Worm (Caenorhabditis elegans) whole organism, young adult: ENCODE measurements around the gene Y51H4A.24.

Experiments
- B0336.3 ChIP-seq: fragments of 200-800 bp; sonication (Bioruptor generic); IDR thresholded peaks from 2 replicates; pipeline ENCODE4 v1.3.6; 2022; ENCODE audit warnings: missing genetic modification characterization, missing compliant biosample characterization
- D2030.7 ChIP-seq: fragments of 200-800 bp; sonication (Bioruptor generic); IDR thresholded peaks from 2 replicates; pipeline ENCODE4 v1.3.6; 2022; ENCODE audit warnings: missing genetic modification reagents, missing genetic modification characterization, missing compliant biosample characterization
- F33H1.4 ChIP-seq: fragments of 200-800 bp; sonication (Bioruptor generic); IDR thresholded peaks from 2 replicates; pipeline ENCODE4 v1.3.6; 2022; ENCODE audit warnings: missing genetic modification reagents, missing genetic modification characterization, missing compliant biosample characterization
- F37B4.10 ChIP-seq: fragments of 200-800 bp; sonication (Bioruptor generic); IDR thresholded peaks from 2 replicates; pipeline ENCODE4 v1.3.6; 2022; ENCODE audit warnings: missing genetic modification characterization, missing compliant biosample characterization
- K11D2.4 ChIP-seq: fragments of 200-800 bp; sonication (Bioruptor generic); IDR thresholded peaks from 2 replicates; pipeline ENCODE4 v1.3.6; 2022; ENCODE audit warnings: missing genetic modification reagents, missing genetic modification characterization, missing compliant biosample characterization
- Y53G8AR.9 ChIP-seq: fragments of 200-800 bp; sonication (Bioruptor generic); conservative IDR thresholded peaks from 2 replicates; pipeline ENCODE4 v1.3.6; 2022; ENCODE audit warnings: missing genetic modification reagents, missing genetic modification characterization, missing compliant biosample characterization
- Y56A3A.18 ChIP-seq: fragments of 200-800 bp; sonication (Bioruptor generic); IDR thresholded peaks from 2 replicates; pipeline ENCODE4 v1.3.6; 2022; ENCODE audit warnings: missing genetic modification reagents, missing genetic modification characterization, missing compliant biosample characterization
- Y67H2A.10 ChIP-seq: fragments of 200-800 bp; sonication (Bioruptor generic); conservative IDR thresholded peaks from 2 replicates; pipeline ENCODE4 v1.3.6; 2022; ENCODE audit warnings: missing genetic modification reagents, missing genetic modification characterization, missing compliant biosample characterization
- Y95B8A.8 ChIP-seq: fragments of 200-800 bp; sonication (Bioruptor generic); IDR thresholded peaks from 2 replicates; pipeline ENCODE4 v1.3.6; 2022; ENCODE audit warnings: missing genetic modification reagents, missing genetic modification characterization, missing compliant biosample characterization
- akir-1 ChIP-seq: fragments of 200-800 bp; sonication (Bioruptor generic); optimal IDR thresholded peaks from 2 replicates; lab custom pipeline; 2018; ENCODE audit warnings: mild to moderate bottlenecking, missing genetic modification characterization, moderate library complexity, missing compliant biosample characterization
- attf-3 ChIP-seq: fragments of 200-800 bp; sonication (Bioruptor generic); conservative IDR thresholded peaks from 2 replicates; pipeline ENCODE4 v1.3.6; 2022; ENCODE audit warnings: missing genetic modification reagents, missing genetic modification characterization, missing compliant biosample characterization
- ceh-40 ChIP-seq: fragments of 200-800 bp; sonication (Bioruptor generic); IDR thresholded peaks from 2 replicates; pipeline ENCODE4 v1.3.6; 2022; ENCODE audit warnings: missing genetic modification characterization, missing compliant biosample characterization
- ceh-79 ChIP-seq: sonication (generic microtip); optimal IDR thresholded peaks from 2 replicates; lab custom pipeline; 2017; ENCODE audit warnings: mild to moderate bottlenecking, missing genetic modification characterization, missing compliant biosample characterization
- die-1 ChIP-seq: sonication (generic microtip); optimal IDR thresholded peaks from 2 replicates; lab custom pipeline; 2016; ENCODE audit warnings: missing genotype, mild to moderate bottlenecking, missing genetic modification characterization, missing compliant biosample characterization
- dox-1 ChIP-seq: fragments of 200-800 bp; sonication (Bioruptor generic); IDR thresholded peaks from 2 replicates; pipeline ENCODE4 v1.3.6; 2022; ENCODE audit warnings: missing genetic modification reagents, missing genetic modification characterization, missing compliant biosample characterization
- dpff-1 ChIP-seq: sonication (generic microtip); optimal IDR thresholded peaks from 2 replicates; lab custom pipeline; 2017; ENCODE audit warnings: mild to moderate bottlenecking, missing genetic modification characterization, missing compliant biosample characterization
- dpl-1 ChIP-seq: fragments of 150-350 bp; optimal IDR thresholded peaks from 2 replicates; lab custom pipeline; 2014; ENCODE audit warnings: missing biosample characterization, missing genetic modification reagents, missing genetic modification characterization
- egl-18 ChIP-seq: fragments of 200-800 bp; sonication (Bioruptor generic); IDR thresholded peaks from 2 replicates; pipeline ENCODE4 v1.3.6; 2022; ENCODE audit warnings: missing genetic modification reagents, missing genetic modification characterization, missing compliant biosample characterization
- ekl-4 ChIP-seq: fragments of 200-800 bp; sonication (Bioruptor generic); IDR thresholded peaks from 2 replicates; pipeline ENCODE4 v1.3.6; 2022; ENCODE audit warnings: missing genetic modification reagents, missing genetic modification characterization, missing compliant biosample characterization
- him-1 ChIP-seq: sonication (generic microtip); optimal IDR thresholded peaks from 2 replicates; lab custom pipeline; 2016; ENCODE audit warnings: missing genotype, missing genetic modification reagents, missing genetic modification characterization, missing compliant biosample characterization
- hlh-12 ChIP-seq: sonication (generic microtip); optimal IDR thresholded peaks from 2 replicates; lab custom pipeline; 2016; ENCODE audit warnings: missing genetic modification characterization, missing compliant biosample characterization
- hlh-26 ChIP-seq: fragments of 200-800 bp; sonication (Bioruptor generic); conservative IDR thresholded peaks from 2 replicates; pipeline ENCODE4 v1.3.6; 2022; ENCODE audit warnings: missing genetic modification reagents, missing genetic modification characterization, missing compliant biosample characterization
- hrde-1 ChIP-seq: sonication (generic microtip); optimal IDR thresholded peaks from 2 replicates; lab custom pipeline; 2016; ENCODE audit warnings: missing genetic modification characterization, mild to moderate bottlenecking, missing compliant biosample characterization, moderate library complexity, missing genotype, missing genetic modification reagents, borderline replicate concordance
- hsf-1 ChIP-seq: fragments of 200-800 bp; sonication (Bioruptor generic); IDR thresholded peaks from 2 replicates; pipeline ENCODE4 v1.3.6; 2022; ENCODE audit warnings: missing genetic modification reagents, missing genetic modification characterization, missing compliant biosample characterization
- lag-1 ChIP-seq: fragments of 200-800 bp; sonication (Bioruptor generic); IDR thresholded peaks from 2 replicates; pipeline ENCODE4 v1.3.6; 2022; ENCODE audit warnings: missing genetic modification reagents, missing genetic modification characterization, missing compliant biosample characterization
- let-607 ChIP-seq, 2 experiments: fragments of 200-800 bp in 1 of 2; sonication (Bioruptor generic) in 1 of 2; sonication (generic microtip) in 1 of 2; optimal IDR thresholded peaks; 2 replicates each; lab custom pipeline; 2016 to 2018; ENCODE audit warnings: mild to moderate bottlenecking in 2 of 2, missing compliant biosample characterization in 2 of 2, missing genetic modification characterization in 2 of 2, moderate library complexity in 2 of 2, missing genotype in 1 of 2
- lin-35 ChIP-seq, 3 experiments: fragments of 150-350 bp in 2 of 3; sonication (generic microtip) in 1 of 3; optimal IDR thresholded peaks; 2 replicates each; lab custom pipeline; 2014 to 2018; ENCODE audit warnings: missing biosample characterization in 3 of 3, missing genetic modification characterization in 3 of 3, missing genetic modification reagents in 3 of 3
- lir-1 ChIP-seq: fragments of 200-800 bp; sonication (Bioruptor generic); conservative IDR thresholded peaks from 2 replicates; pipeline ENCODE4 v1.3.6; 2022; ENCODE audit warnings: missing genetic modification reagents, missing genetic modification characterization, missing compliant biosample characterization
- lsl-1 ChIP-seq: fragments of 200-800 bp; sonication (Bioruptor generic); optimal IDR thresholded peaks from 2 replicates; lab custom pipeline; 2018; ENCODE audit warnings: mild to moderate bottlenecking, missing genetic modification characterization, moderate library complexity, missing compliant biosample characterization
- madf-10 ChIP-seq: sonication (generic microtip); optimal IDR thresholded peaks from 2 replicates; lab custom pipeline; 2016; ENCODE audit warnings: mild to moderate bottlenecking, missing genetic modification characterization, missing compliant biosample characterization
- madf-8 ChIP-seq: fragments of 200-800 bp; sonication (Bioruptor generic); conservative IDR thresholded peaks from 2 replicates; pipeline ENCODE4 v1.3.6; 2022; ENCODE audit warnings: missing genetic modification reagents, missing genetic modification characterization, missing compliant biosample characterization
- mcd-1 ChIP-seq: fragments of 200-800 bp; sonication (Bioruptor generic); IDR thresholded peaks from 2 replicates; pipeline ENCODE4 v1.3.6; 2022; ENCODE audit warnings: missing genetic modification reagents, missing genetic modification characterization, missing compliant biosample characterization
- nfya-1 ChIP-seq: sonication (generic microtip); optimal IDR thresholded peaks from 2 replicates; lab custom pipeline; 2017; ENCODE audit warnings: antibody characterized with exemption, missing compliant biosample characterization, missing genetic modification characterization, borderline replicate concordance; ENCODE audit not compliant: insufficient read depth
- nfya-2 ChIP-seq: fragments of 200-800 bp; sonication (Bioruptor generic); IDR thresholded peaks from 2 replicates; pipeline ENCODE4 v1.3.6; 2022; ENCODE audit warnings: missing genetic modification reagents, missing genetic modification characterization, missing compliant biosample characterization
- nhr-80 ChIP-seq: sonication (generic microtip); optimal IDR thresholded peaks from 2 replicates; lab custom pipeline; 2016; ENCODE audit warnings: missing genetic modification characterization, missing compliant biosample characterization
- pbrm-1 ChIP-seq: fragments of 200-800 bp; sonication (Bioruptor generic); IDR thresholded peaks from 2 replicates; pipeline ENCODE4 v1.3.6; 2022; ENCODE audit warnings: missing genetic modification reagents, missing genetic modification characterization, missing compliant biosample characterization
- pha-4 ChIP-seq: fragments of 150-350 bp; sonication (generic microtip); optimal IDR thresholded peaks from 2 replicates; lab custom pipeline; 2014; ENCODE audit warnings: missing biosample characterization, missing genetic modification reagents, missing genetic modification characterization
- rcor-1 ChIP-seq: fragments of 200-800 bp; sonication (Bioruptor generic); IDR thresholded peaks from 2 replicates; pipeline ENCODE4 v1.3.6; 2022; ENCODE audit warnings: missing genetic modification reagents, missing genetic modification characterization, missing compliant biosample characterization
- rpc-1 ChIP-seq, 2 experiments: fragments of 150-350 bp in 1 of 2; sonication (generic microtip) in 1 of 2; optimal IDR thresholded peaks; 2 replicates each; lab custom pipeline; 2014 to 2018; ENCODE audit warnings: missing biosample characterization in 1 of 2, missing genetic modification characterization in 1 of 2, missing genetic modification reagents in 1 of 2, missing genotype in 1 of 2
- sdz-38 ChIP-seq: sonication (generic microtip); optimal IDR thresholded peaks from 2 replicates; lab custom pipeline; 2016; ENCODE audit warnings: missing genotype, missing genetic modification characterization, missing compliant biosample characterization
- sea-2 ChIP-seq: fragments of 200-800 bp; sonication (Bioruptor generic); IDR thresholded peaks from 2 replicates; pipeline ENCODE4 v1.3.6; 2022; ENCODE audit warnings: missing genetic modification characterization, missing compliant biosample characterization
- sptf-2 ChIP-seq: fragments of 200-800 bp; sonication (Bioruptor generic); optimal IDR thresholded peaks from 2 replicates; lab custom pipeline; 2018; ENCODE audit warnings: mild to moderate bottlenecking, missing genetic modification characterization, missing compliant biosample characterization
- tlf-1 ChIP-seq: fragments of 200-800 bp; sonication (Bioruptor generic); optimal IDR thresholded peaks from 2 replicates; lab custom pipeline; 2018; ENCODE audit warnings: mild to moderate bottlenecking, missing genetic modification characterization, missing compliant biosample characterization
- zfh-2 ChIP-seq: fragments of 200-800 bp; sonication (Bioruptor generic); conservative IDR thresholded peaks from 2 replicates; pipeline ENCODE4 v1.3.6; 2022; ENCODE audit warnings: missing genetic modification reagents, missing genetic modification characterization, missing compliant biosample characterization
- zim-3 ChIP-seq: sonication (generic microtip); optimal IDR thresholded peaks from 2 replicates; lab custom pipeline; 2017; ENCODE audit warnings: mild to moderate bottlenecking, missing genetic modification characterization, moderate library complexity, missing compliant biosample characterization
- ztf-22 ChIP-seq: fragments of 200-800 bp; sonication (Bioruptor generic); optimal IDR thresholded peaks from 2 replicates; lab custom pipeline; 2018; ENCODE audit warnings: mild to moderate bottlenecking, missing genetic modification characterization, moderate library complexity, missing compliant biosample characterization
- ztf-25 ChIP-seq: fragments of 200-800 bp; sonication (Bioruptor generic); IDR thresholded peaks from 2 replicates; pipeline ENCODE4 v1.3.6; 2022; ENCODE audit warnings: missing genetic modification reagents, missing genetic modification characterization, missing compliant biosample characterization
- ztf-3 ChIP-seq: fragments of 200-800 bp; sonication (Bioruptor generic); optimal IDR thresholded peaks from 2 replicates; lab custom pipeline; 2018; ENCODE audit warnings: mild to moderate bottlenecking, missing genetic modification characterization, missing compliant biosample characterization

The Y51H4A.24 gene

ce11 chrIV:16775925-16776324 lies 35.3 kb upstream of the Y51H4A.24 start (continued):
- TF ChIP-seq Y56A3A.18, result 0 out of 2 replicates have a peak, but pooled peaks have one; percentile 41
- TF ChIP-seq ekl-4 (GFP tag; lab: Robert Waterston, UW), result peak; percentile 31; the same call in 1 of the 2 replicates
- no peak for TF ChIP-seq nfya-2 (GFP tag; lab: Robert Waterston, UW)
- TF ChIP-seq D2030.7 (GFP tag; lab: Robert Waterston, UW), result peak; percentile 71
- no peak for TF ChIP-seq hsf-1 (GFP tag; lab: Robert Waterston, UW)
- TF ChIP-seq madf-8 (GFP tag; lab: Robert Waterston, UW), result no peak
- TF ChIP-seq lsl-1 (GFP tag; lab: Kevin White, UChicago), result peak; percentile 8
- TF ChIP-seq dpl-1, result no peak
- TF ChIP-seq let-607 (tag; optimal IDR thresholded peaks at IDR 0.05; lab: Kevin White, UChicago), result peak; percentile 8 to 26
- TF ChIP-seq ztf-22 (GFP tag; lab: Kevin White, UChicago), result no peak
- no peak for TF ChIP-seq mcd-1 (GFP tag; lab: Robert Waterston, UW)
- TF ChIP-seq sptf-2 (GFP tag; lab: Kevin White, UChicago), result no peak
- TF ChIP-seq hrde-1 (tag; lab: Kevin White, UChicago), result peak; percentile 18
- no peak for TF ChIP-seq ztf-3
- peak; percentile 87 for TF ChIP-seq rpc-1 (optimal IDR thresholded peaks at IDR 0.05; lab: Kevin White, UChicago)
- TF ChIP-seq rpc-1 (tag; optimal IDR thresholded peaks at IDR 0.05; lab: Kevin White, UChicago), result peak; percentile 95
- no peak for TF ChIP-seq F37B4.10 (GFP tag; lab: Robert Waterston, UW)
- TF ChIP-seq K11D2.4 (GFP tag; lab: Robert Waterston, UW), result no peak
- TF ChIP-seq hlh-26 (GFP tag; lab: Robert Waterston, UW), result 0 out of 2 replicates have a peak, but pooled peaks have one; percentile 8
- peak; percentile 58 for TF ChIP-seq madf-10 (tag; lab: Kevin White, UChicago)
- no peak for TF ChIP-seq dpff-1
- peak; percentile 85 for TF ChIP-seq him-1 (tag; lab: Kevin White, UChicago)
- TF ChIP-seq ceh-79 (tag; lab: Kevin White, UChicago), result no peak
- TF ChIP-seq sdz-38, result no peak
- peak; percentile 78 for TF ChIP-seq dox-1
- TF ChIP-seq Y53G8AR.9 (GFP tag; lab: Robert Waterston, UW), result no peak
- peak; percentile 92 for TF ChIP-seq die-1 (tag; lab: Kevin White, UChicago)
- no peak for TF ChIP-seq lag-1 (GFP tag; lab: Robert Waterston, UW)
- TF ChIP-seq B0336.3 (GFP tag; lab: Robert Waterston, UW), result no peak
- TF ChIP-seq rcor-1 (GFP tag; lab: Robert Waterston, UW), result peak; percentile 38
- no peak for TF ChIP-seq zim-3
- no peak for TF ChIP-seq akir-1
- TF ChIP-seq sea-2 (GFP tag; lab: Robert Waterston, UW), result no peak
- peak; percentile 70; the same call in 1 of the 2 replicates for TF ChIP-seq ztf-25 (GFP tag; lab: Robert Waterston, UW)
- no peak for TF ChIP-seq nhr-80 (tag; lab: Kevin White, UChicago)
- TF ChIP-seq pha-4 (tag; lab: Kevin White, UChicago), result no peak
- TF ChIP-seq pbrm-1 (GFP tag; lab: Robert Waterston, UW), result peak; percentile 36; the same call in 1 of the 2 replicates
- TF ChIP-seq attf-3, result peak; percentile 21; the same call in 1 of the 2 replicates
- no peak for TF ChIP-seq egl-18 (GFP tag; lab: Robert Waterston, UW)
- TF ChIP-seq lir-1, result no peak
- TF ChIP-seq hlh-12 (tag; lab: Kevin White, UChicago), result peak; percentile 62
- TF ChIP-seq lin-35 (GFP tag; optimal IDR thresholded peaks at IDR 0.05; lab: Kevin White, UChicago), result peak in 1 of 3 experiments; percentile 49
- no peak for TF ChIP-seq Y67H2A.10 (GFP tag; lab: Robert Waterston, UW)
- no peak for TF ChIP-seq zfh-2
- no peak for TF ChIP-seq nfya-1 (tag; lab: Kevin White, UChicago)
- TF ChIP-seq tlf-1 (GFP tag; lab: Kevin White, UChicago), result no peak
- TF ChIP-seq Y95B8A.8 (GFP tag; lab: Robert Waterston, UW), result 0 out of 2 replicates have a peak, but pooled peaks have one; percentile 34
- TF ChIP-seq ceh-40 (GFP tag; lab: Robert Waterston, UW), result 0 out of 2 replicates have a peak, but pooled peaks have one; percentile 60
- no peak for TF ChIP-seq F33H1.4 (GFP tag; lab: Robert Waterston, UW)
